Worm (Caenorhabditis elegans): ENCODE results near the gene srh-142.

DNA sequence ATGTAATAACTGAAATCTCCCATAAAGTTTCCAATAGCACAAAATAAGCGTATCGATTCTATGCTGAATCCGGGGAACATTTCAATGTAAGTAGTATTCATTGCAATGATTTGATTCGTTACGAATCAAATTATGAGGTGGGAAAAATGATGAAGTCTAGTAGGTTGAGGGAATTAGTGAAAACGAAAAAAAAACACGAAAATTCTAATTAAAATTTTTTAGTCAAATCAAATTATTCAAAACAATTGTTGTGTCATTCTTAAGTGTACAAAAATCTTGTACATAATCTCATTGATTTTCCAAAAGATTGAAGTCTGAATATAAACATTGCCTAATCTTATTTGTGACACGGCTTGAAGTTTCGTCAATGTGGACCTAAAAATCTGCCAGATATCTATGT is 36.3 kb downstream of the srh-142 start, which contains the start of gene srw-29:
- no peak for TF ChIP-seq Y95B8A.8 (GFP tag; IDR thresholded peaks at IDR 0.05)
- TF ChIP-seq ztf-28 (GFP tag; IDR thresholded peaks at IDR 0.05) = no peak
- TF ChIP-seq zim-3 (tag; optimal IDR thresholded peaks at IDR 0.05) = no peak
- TF ChIP-seq nfyb-1 (GFP tag; IDR thresholded peaks at IDR 0.05) = no peak
- TF ChIP-seq B0336.3 (GFP tag; IDR thresholded peaks at IDR 0.05) = no peak
- TF ChIP-seq snpc-4 (GFP tag; optimal IDR thresholded peaks at IDR 0.05) = no peak
- no peak for TF ChIP-seq snpc-4 (tag; optimal IDR thresholded peaks at IDR 0.05)
- no peak for TF ChIP-seq nhr-80 (tag; optimal IDR thresholded peaks at IDR 0.05)
- no peak for TF ChIP-seq K12H6.12 (tag; optimal IDR thresholded peaks at IDR 0.05)
- no peak for TF ChIP-seq him-1 (tag; optimal IDR thresholded peaks at IDR 0.05)
- TF ChIP-seq efl-1 (GFP tag; optimal IDR thresholded peaks at IDR 0.05) = no peak
- no peak for TF ChIP-seq unc-62 (GFP tag; optimal IDR thresholded peaks at IDR 0.05)

Measured in whole organism, young adult.